Fruit fly (Drosophila melanogaster) whole organism, embryonic: ENCODE data around the gene CG14020.

Source experiments
- CG1647 ChIP-seq: fragments of 200-800 bp; sonication (Bioruptor generic); optimal IDR thresholded peaks from 3 replicates; lab custom pipeline; 2016; ENCODE audit warnings: missing biosample characterization, missing genetic modification characterization
- CG17328 ChIP-seq: fragments of 200-800 bp; sonication (Bioruptor generic); IDR thresholded peaks from 2 replicates; pipeline ENCODE4 v1.3.6; 2022; ENCODE audit warnings: missing biosample characterization, missing genetic modification characterization
- ERR ChIP-seq: fragments of 200-800 bp; sonication (Bioruptor generic); optimal IDR thresholded peaks from 2 replicates; lab custom pipeline; 2016; ENCODE audit warnings: missing biosample characterization, missing genetic modification characterization
- Fer3 ChIP-seq: fragments of 200-800 bp; sonication (Bioruptor generic); optimal IDR thresholded peaks from 2 replicates; lab custom pipeline; 2018; ENCODE audit warnings: missing biosample characterization, mild to moderate bottlenecking, missing genetic modification characterization, moderate library complexity
- HLH4C ChIP-seq: fragments of 200-800 bp; sonication (Bioruptor generic); IDR thresholded peaks from 3 replicates; pipeline ENCODE4 v1.3.6; 2022; ENCODE audit warnings: missing biosample characterization, missing genetic modification characterization; ENCODE audit not compliant: partially characterized antibody
- Hey ChIP-seq: fragments of 200-800 bp; sonication (Bioruptor generic); optimal IDR thresholded peaks from 3 replicates; lab custom pipeline; 2018; ENCODE audit warnings: missing biosample characterization, mild to moderate bottlenecking, missing genetic modification characterization
- Pdp1 ChIP-seq, 2 experiments: fragments of 200-800 bp; sonication (Bioruptor generic); optimal IDR thresholded peaks; 3 replicates each; lab custom pipeline; 2016; ENCODE audit warnings: missing biosample characterization in 2 of 2, missing genetic modification characterization in 2 of 2, mild to moderate bottlenecking in 1 of 2, moderate library complexity in 1 of 2
- Rfx ChIP-seq: fragments of 200-800 bp; sonication (Bioruptor generic); IDR thresholded peaks from 2 replicates; pipeline ENCODE4 v1.3.6; 2022; ENCODE audit warnings: missing biosample characterization, missing genetic modification characterization
- Scr ChIP-seq: fragments of 200-800 bp; sonication (Bioruptor generic); IDR thresholded peaks from 2 replicates; pipeline ENCODE4 v1.3.6; 2022; ENCODE audit warnings: missing biosample characterization, missing genetic modification characterization; ENCODE audit not compliant: partially characterized antibody
- croc ChIP-seq: fragments of 200-800 bp; sonication (Bioruptor generic); conservative IDR thresholded peaks from 3 replicates; pipeline ENCODE4 v1.3.6; 2022; ENCODE audit warnings: missing biosample characterization, missing genetic modification characterization
- fru ChIP-seq: fragments of >200 bp; optimal IDR thresholded peaks from 2 replicates; lab custom pipeline; 2017
- lbe ChIP-seq: fragments of 200-800 bp; sonication (Bioruptor generic); optimal IDR thresholded peaks from 2 replicates; lab custom pipeline; 2016; ENCODE audit warnings: missing biosample characterization, mild to moderate bottlenecking, missing genetic modification characterization

- TF ChIP-seq Hey (tag; lab: Kevin White, UChicago) = no peak
- peak in 1 of 2 experiments; percentile 62 for TF ChIP-seq Pdp1 (GFP tag; optimal IDR thresholded peaks at IDR 0.05; lab: Kevin White, UChicago)
- no peak for TF ChIP-seq CG1647 (GFP tag; lab: Kevin White, UChicago)
- no peak for TF ChIP-seq lbe (GFP tag; lab: Kevin White, UChicago)
- TF ChIP-seq fru (lab: Kevin White, UChicago) = no peak
- no peak for TF ChIP-seq CG17328 (GFP tag; lab: Robert Waterston, UW)
- peak; percentile 85 for TF ChIP-seq HLH4C (GFP tag; lab: Robert Waterston, UW)
- no peak for TF ChIP-seq croc (GFP tag; lab: Robert Waterston, UW)
- TF ChIP-seq Fer3 (tag; lab: Kevin White, UChicago) = no peak
- TF ChIP-seq ERR = no peak
- TF ChIP-seq Rfx = no peak
- TF ChIP-seq Scr (GFP tag; lab: Robert Waterston, UW) = peak; percentile 49
Observed at dm6 chr2L:5525723-5526122, 8.2 kb downstream of the CG14020 start, which contains the start of gene Cap-D3.
